Worm (Caenorhabditis elegans) whole organism, mixed stage, embryonic: Measurements from ENCODE around the gene egas-2.

ENCODE experiments used
- bed-3 ChIP-seq: fragments of 200-800 bp; sonication (Bioruptor generic); optimal IDR thresholded peaks from 3 replicates; lab custom pipeline; 2018; ENCODE audit warnings: mild to moderate bottlenecking, missing genetic modification characterization, moderate library complexity, missing compliant biosample characterization
- ceh-43 ChIP-seq: fragments of 200-800 bp; sonication (Bioruptor generic); optimal IDR thresholded peaks from 2 replicates; lab custom pipeline; 2018; ENCODE audit warnings: mild to moderate bottlenecking, missing genetic modification characterization, moderate library complexity, missing compliant biosample characterization
- elt-1 ChIP-seq: sonication (generic microtip); optimal IDR thresholded peaks from 2 replicates; lab custom pipeline; 2017; ENCODE audit warnings: missing genetic modification characterization, mild to moderate bottlenecking, missing compliant biosample characterization, antibody characterized with exemption, moderate library complexity, borderline replicate concordance; ENCODE audit not compliant: insufficient read depth
- elt-3 ChIP-seq: fragments of 150-350 bp; optimal IDR thresholded peaks from 2 replicates; lab custom pipeline; 2014; ENCODE audit warnings: missing biosample characterization, missing genetic modification characterization
- nhr-237 ChIP-seq: fragments of 150-350 bp; optimal IDR thresholded peaks from 2 replicates; lab custom pipeline; 2014; ENCODE audit warnings: missing biosample characterization, missing genetic modification characterization
- nhr-28 ChIP-seq: fragments of 150-350 bp; optimal IDR thresholded peaks from 2 replicates; lab custom pipeline; 2014; ENCODE audit warnings: missing biosample characterization, missing genetic modification characterization
- nhr-76 ChIP-seq: sonication (generic microtip); optimal IDR thresholded peaks from 2 replicates; lab custom pipeline; 2017; ENCODE audit warnings: missing biosample characterization, missing genetic modification characterization
- snpc-4 ChIP-seq: fragments of 150-350 bp; optimal IDR thresholded peaks from 2 replicates; lab custom pipeline; 2014; ENCODE audit warnings: missing biosample characterization, missing genetic modification characterization
- unc-120 ChIP-seq: sonication (generic microtip); optimal IDR thresholded peaks from 2 replicates; lab custom pipeline; 2017; ENCODE audit warnings: missing genetic modification characterization, missing compliant biosample characterization; ENCODE audit not compliant: poor library complexity, severe bottlenecking
- unc-39 ChIP-seq: fragments of 150-350 bp; optimal IDR thresholded peaks from 2 replicates; lab custom pipeline; 2014; ENCODE audit warnings: missing biosample characterization, missing genetic modification characterization
- unc-62 ChIP-seq: fragments of 150-350 bp; optimal IDR thresholded peaks from 2 replicates; lab custom pipeline; 2014; ENCODE audit warnings: missing biosample characterization, missing genetic modification reagents, missing genetic modification characterization
- ztf-11 ChIP-seq: fragments of 150-350 bp; optimal IDR thresholded peaks from 2 replicates; lab custom pipeline; 2014; ENCODE audit warnings: missing biosample characterization, missing genetic modification characterization

- TF ChIP-seq unc-39 (tag; lab: Kevin White, UChicago) (no peak), nhr-76 (tag; lab: Kevin White, UChicago) (no peak), unc-62 (GFP tag; lab: Kevin White, UChicago) (no peak), ztf-11 (tag; lab: Kevin White, UChicago) (no peak), ceh-43 (GFP tag; lab: Kevin White, UChicago) (no peak), elt-1 (tag; lab: Kevin White, UChicago) (no peak), nhr-28 (tag; lab: Kevin White, UChicago) (no peak), snpc-4 (no peak), elt-3 (tag; lab: Kevin White, UChicago) (no peak), unc-120 (tag; lab: Kevin White, UChicago) (no peak), nhr-237 (tag; lab: Kevin White, UChicago) (no peak), bed-3 (GFP tag; lab: Kevin White, UChicago) (no peak)
Observed at ce11 chrV:18639601-18640354, 10.4 kb upstream of the egas-2 start, which contains the start of gene egas-1.
